Worm (Caenorhabditis elegans) whole organism, young adult: ENCODE results near the gene C42C1.8.

Experiments
- B0019.2 ChIP-seq: fragments of 200-800 bp; sonication (Bioruptor generic); conservative IDR thresholded peaks from 2 replicates; pipeline ENCODE4 v1.3.6; 2022; ENCODE audit warnings: missing genetic modification reagents, missing genetic modification characterization, missing compliant biosample characterization
- B0336.3 ChIP-seq: fragments of 200-800 bp; sonication (Bioruptor generic); IDR thresholded peaks from 2 replicates; pipeline ENCODE4 v1.3.6; 2022; ENCODE audit warnings: missing genetic modification characterization, missing compliant biosample characterization
- F10E7.11 ChIP-seq: sonication (generic microtip); optimal IDR thresholded peaks from 2 replicates; lab custom pipeline; 2017; ENCODE audit warnings: mild to moderate bottlenecking, missing genetic modification characterization, moderate library complexity, missing compliant biosample characterization
- F23B12.7 ChIP-seq: sonication (generic microtip); optimal IDR thresholded peaks from 2 replicates; lab custom pipeline; 2017; ENCODE audit warnings: missing genetic modification characterization, mild to moderate bottlenecking, missing compliant biosample characterization, antibody characterized with exemption, moderate library complexity; ENCODE audit not compliant: insufficient read depth
- F55B11.4 ChIP-seq: sonication (generic microtip); optimal IDR thresholded peaks from 2 replicates; lab custom pipeline; 2016; ENCODE audit warnings: missing compliant biosample characterization, missing genetic modification characterization, borderline replicate concordance; ENCODE audit not compliant: insufficient read depth
- K12H6.12 ChIP-seq: fragments of 200-800 bp; sonication (Bioruptor generic); optimal IDR thresholded peaks from 2 replicates; lab custom pipeline; 2018; ENCODE audit warnings: mild to moderate bottlenecking, missing genetic modification characterization, missing compliant biosample characterization
- T26A5.8 ChIP-seq: sonication (generic microtip); optimal IDR thresholded peaks from 2 replicates; lab custom pipeline; 2016; ENCODE audit warnings: missing genetic modification characterization, missing compliant biosample characterization
- ZK185.1 ChIP-seq: sonication (generic microtip); optimal IDR thresholded peaks from 2 replicates; lab custom pipeline; 2016; ENCODE audit warnings: mild to moderate bottlenecking, missing genetic modification characterization, missing compliant biosample characterization; ENCODE audit not compliant: poor library complexity, severe bottlenecking
- bed-2 ChIP-seq: fragments of 200-800 bp; sonication (Bioruptor generic); IDR thresholded peaks from 2 replicates; pipeline ENCODE4 v1.3.6; 2022; ENCODE audit warnings: missing genetic modification reagents, missing genetic modification characterization, missing compliant biosample characterization
- cebp-1 ChIP-seq, 2 experiments: fragments of 200-800 bp in 1 of 2; sonication (Bioruptor generic) in 1 of 2; sonication (generic microtip) in 1 of 2; IDR thresholded peaks in 1 of 2; optimal IDR thresholded peaks in 1 of 2; 2 replicates each; pipeline versions ENCODE4 v1.3.6 to Lab custom; 2017 to 2022; ENCODE audit warnings: missing compliant biosample characterization in 2 of 2, missing genetic modification characterization in 2 of 2, mild to moderate bottlenecking in 1 of 2, missing genetic modification reagents in 1 of 2, moderate library complexity in 1 of 2
- cebp-2 ChIP-seq: fragments of 200-800 bp; sonication (Bioruptor generic); IDR thresholded peaks from 2 replicates; pipeline ENCODE4 v1.3.6; 2022; ENCODE audit warnings: missing genetic modification characterization, missing compliant biosample characterization
- chd-7 ChIP-seq: sonication (generic microtip); optimal IDR thresholded peaks from 2 replicates; lab custom pipeline; 2016; ENCODE audit warnings: mild to moderate bottlenecking, missing genetic modification characterization, moderate library complexity, missing compliant biosample characterization
- dpff-1 ChIP-seq: sonication (generic microtip); optimal IDR thresholded peaks from 2 replicates; lab custom pipeline; 2017; ENCODE audit warnings: mild to moderate bottlenecking, missing genetic modification characterization, missing compliant biosample characterization
- egl-18 ChIP-seq: fragments of 200-800 bp; sonication (Bioruptor generic); IDR thresholded peaks from 2 replicates; pipeline ENCODE4 v1.3.6; 2022; ENCODE audit warnings: missing genetic modification reagents, missing genetic modification characterization, missing compliant biosample characterization
- egrh-3 ChIP-seq: fragments of 200-800 bp; sonication (Bioruptor generic); IDR thresholded peaks from 2 replicates; pipeline ENCODE4 v1.3.6; 2022; ENCODE audit warnings: missing genetic modification reagents, missing genetic modification characterization, missing compliant biosample characterization
- gei-17 ChIP-seq: fragments of 200-800 bp; sonication (Bioruptor generic); optimal IDR thresholded peaks from 2 replicates; lab custom pipeline; 2018; ENCODE audit warnings: mild to moderate bottlenecking, missing genetic modification characterization, missing compliant biosample characterization
- hlh-12 ChIP-seq: sonication (generic microtip); optimal IDR thresholded peaks from 2 replicates; lab custom pipeline; 2016; ENCODE audit warnings: missing genetic modification characterization, missing compliant biosample characterization
- hmg-1.2 ChIP-seq: fragments of 200-800 bp; sonication (Bioruptor generic); IDR thresholded peaks from 2 replicates; pipeline ENCODE4 v1.3.6; 2022; ENCODE audit warnings: missing genetic modification reagents, missing genetic modification characterization, missing compliant biosample characterization
- hmg-20 ChIP-seq: fragments of 200-800 bp; sonication (Bioruptor generic); IDR thresholded peaks from 2 replicates; pipeline ENCODE4 v1.3.6; 2022; ENCODE audit warnings: missing genetic modification reagents, missing genetic modification characterization, missing compliant biosample characterization
- lin-26 ChIP-seq: fragments of 200-800 bp; sonication (Bioruptor generic); IDR thresholded peaks from 2 replicates; pipeline ENCODE4 v1.3.6; 2022; ENCODE audit warnings: missing genetic modification reagents, missing genetic modification characterization, missing compliant biosample characterization
- lin-40 ChIP-seq: sonication (generic microtip); optimal IDR thresholded peaks from 2 replicates; lab custom pipeline; 2016; ENCODE audit warnings: missing genetic modification characterization, mild to moderate bottlenecking, missing compliant biosample characterization, missing genotype, missing genetic modification reagents
- lsy-27 ChIP-seq: sonication (generic microtip); optimal IDR thresholded peaks from 2 replicates; lab custom pipeline; 2017; ENCODE audit warnings: missing genetic modification characterization, mild to moderate bottlenecking, missing compliant biosample characterization, antibody characterized with exemption, missing genotype, borderline replicate concordance; ENCODE audit not compliant: insufficient read depth
- madf-10 ChIP-seq: sonication (generic microtip); optimal IDR thresholded peaks from 2 replicates; lab custom pipeline; 2016; ENCODE audit warnings: mild to moderate bottlenecking, missing genetic modification characterization, missing compliant biosample characterization
- madf-3 ChIP-seq: fragments of 200-800 bp; sonication (Bioruptor generic); IDR thresholded peaks from 2 replicates; pipeline ENCODE4 v1.3.6; 2022; ENCODE audit warnings: missing genetic modification reagents, missing genetic modification characterization, missing compliant biosample characterization
- mcd-1 ChIP-seq: fragments of 200-800 bp; sonication (Bioruptor generic); IDR thresholded peaks from 2 replicates; pipeline ENCODE4 v1.3.6; 2022; ENCODE audit warnings: missing genetic modification reagents, missing genetic modification characterization, missing compliant biosample characterization
- mxl-1 ChIP-seq: sonication (generic microtip); optimal IDR thresholded peaks from 2 replicates; lab custom pipeline; 2016; ENCODE audit warnings: missing genetic modification characterization, missing compliant biosample characterization
- nfya-2 ChIP-seq: fragments of 200-800 bp; sonication (Bioruptor generic); IDR thresholded peaks from 2 replicates; pipeline ENCODE4 v1.3.6; 2022; ENCODE audit warnings: missing genetic modification reagents, missing genetic modification characterization, missing compliant biosample characterization
- nhr-179 ChIP-seq: sonication (generic microtip); optimal IDR thresholded peaks from 2 replicates; lab custom pipeline; 2016; ENCODE audit warnings: mild to moderate bottlenecking, missing genetic modification characterization, missing compliant biosample characterization
- pbrm-1 ChIP-seq: fragments of 200-800 bp; sonication (Bioruptor generic); IDR thresholded peaks from 2 replicates; pipeline ENCODE4 v1.3.6; 2022; ENCODE audit warnings: missing genetic modification reagents, missing genetic modification characterization, missing compliant biosample characterization
- rec-8 ChIP-seq, 2 experiments: sonication (generic microtip); optimal IDR thresholded peaks; 2 replicates each; lab custom pipeline; 2016; ENCODE audit warnings: mild to moderate bottlenecking in 2 of 2, missing genetic modification characterization in 2 of 2, missing genetic modification reagents in 2 of 2, missing genotype in 2 of 2, missing biosample characterization in 1 of 2, missing compliant biosample characterization in 1 of 2, moderate library complexity in 1 of 2
- rpc-1 ChIP-seq, 2 experiments: fragments of 150-350 bp in 1 of 2; sonication (generic microtip) in 1 of 2; optimal IDR thresholded peaks; 2 replicates each; lab custom pipeline; 2014 to 2018; ENCODE audit warnings: missing biosample characterization in 1 of 2, missing genetic modification characterization in 1 of 2, missing genetic modification reagents in 1 of 2, missing genotype in 1 of 2
- snpc-1.3 ChIP-seq: sonication (generic microtip); optimal IDR thresholded peaks from 2 replicates; lab custom pipeline; 2017; ENCODE audit warnings: missing genetic modification characterization, mild to moderate bottlenecking, missing compliant biosample characterization, antibody characterized with exemption, moderate library complexity, missing genotype, missing genetic modification reagents; ENCODE audit not compliant: insufficient read depth
- snpc-3.4 ChIP-seq: sonication (generic microtip); optimal IDR thresholded peaks from 2 replicates; lab custom pipeline; 2017; ENCODE audit warnings: missing genetic modification characterization, mild to moderate bottlenecking, missing compliant biosample characterization, antibody characterized with exemption, moderate library complexity, missing genotype, missing genetic modification reagents
- snpc-4 ChIP-seq, 5 experiments: fragments of 150-350 bp in 1 of 5; sonication (generic microtip) in 4 of 5; optimal IDR thresholded peaks; 2 replicates each; lab custom pipeline; 2014 to 2018; ENCODE audit warnings: missing genetic modification characterization in 5 of 5, missing biosample characterization in 3 of 5, antibody characterized with exemption in 2 of 5, mild to moderate bottlenecking in 2 of 5, missing compliant biosample characterization in 2 of 5, missing genotype in 2 of 5, moderate library complexity in 2 of 5, missing genetic modification reagents in 1 of 5
- somi-1 ChIP-seq: fragments of 200-800 bp; sonication (Bioruptor generic); optimal IDR thresholded peaks from 2 replicates; lab custom pipeline; 2018; ENCODE audit warnings: mild to moderate bottlenecking, missing genetic modification characterization, missing compliant biosample characterization
- sptf-2 ChIP-seq: fragments of 200-800 bp; sonication (Bioruptor generic); optimal IDR thresholded peaks from 2 replicates; lab custom pipeline; 2018; ENCODE audit warnings: mild to moderate bottlenecking, missing genetic modification characterization, missing compliant biosample characterization
- zfh-2 ChIP-seq: fragments of 200-800 bp; sonication (Bioruptor generic); conservative IDR thresholded peaks from 2 replicates; pipeline ENCODE4 v1.3.6; 2022; ENCODE audit warnings: missing genetic modification reagents, missing genetic modification characterization, missing compliant biosample characterization
- zim-3 ChIP-seq: sonication (generic microtip); optimal IDR thresholded peaks from 2 replicates; lab custom pipeline; 2017; ENCODE audit warnings: mild to moderate bottlenecking, missing genetic modification characterization, moderate library complexity, missing compliant biosample characterization
- ztf-3 ChIP-seq: fragments of 200-800 bp; sonication (Bioruptor generic); optimal IDR thresholded peaks from 2 replicates; lab custom pipeline; 2018; ENCODE audit warnings: mild to moderate bottlenecking, missing genetic modification characterization, missing compliant biosample characterization

The C42C1.8 gene

ce11 chrIV:12290744-12291143 lies at the start of gene C42C1.8:
C42C1.8 (plus strand) TSS chrIV:12291044.
- no peak for TF ChIP-seq T26A5.8
- no peak for TF ChIP-seq cebp-2
- no peak for TF ChIP-seq cebp-1 (GFP tag; IDR thresholded peaks at IDR 0.05; lab: Robert Waterston, UW)
- no peak for TF ChIP-seq cebp-1 (tag; optimal IDR thresholded peaks at IDR 0.05; lab: Kevin White, UChicago)
- TF ChIP-seq dpff-1 = no peak
- no peak for TF ChIP-seq chd-7
- TF ChIP-seq zfh-2 (GFP tag; lab: Robert Waterston, UW) = no peak
- no peak for TF ChIP-seq snpc-1.3 (tag; lab: Kevin White, UChicago)
- no peak for TF ChIP-seq ZK185.1 (tag; lab: Kevin White, UChicago)
- no peak for TF ChIP-seq lin-40 (tag; lab: Kevin White, UChicago)
- TF ChIP-seq egrh-3 (GFP tag; lab: Robert Waterston, UW) = no peak
- no peak for TF ChIP-seq hmg-1.2 (GFP tag; lab: Robert Waterston, UW)
- TF ChIP-seq sptf-2 (GFP tag; lab: Kevin White, UChicago) = no peak
- no peak for TF ChIP-seq F23B12.7 (tag; lab: Kevin White, UChicago)
- TF ChIP-seq bed-2 (GFP tag; lab: Robert Waterston, UW) = no peak
- no peak for TF ChIP-seq F55B11.4 (tag; lab: Kevin White, UChicago)
- TF ChIP-seq rec-8 (tag; optimal IDR thresholded peaks at IDR 0.05; lab: Kevin White, UChicago) = no peak
- TF ChIP-seq somi-1 (GFP tag; lab: Kevin White, UChicago) = no peak

- TF ChIP-seq madf-10 = no peak
- TF ChIP-seq snpc-3.4 = no peak
- no peak for TF ChIP-seq F10E7.11 (tag; lab: Kevin White, UChicago)
- no peak for TF ChIP-seq egl-18
- TF ChIP-seq nhr-179 (tag; lab: Kevin White, UChicago) = no peak
- no peak for TF ChIP-seq ztf-3 (GFP tag; lab: Kevin White, UChicago)
- TF ChIP-seq B0019.2 (GFP tag; lab: Robert Waterston, UW) = no peak
- TF ChIP-seq zfh-2 (GFP tag; lab: Robert Waterston, UW) = no peak
- TF ChIP-seq somi-1 (GFP tag; lab: Kevin White, UChicago) = no peak
- no peak for TF ChIP-seq zim-3 (tag; lab: Kevin White, UChicago)
- TF ChIP-seq snpc-4 (GFP tag; optimal IDR thresholded peaks at IDR 0.05; lab: Kevin White, UChicago) = no peak
- TF ChIP-seq snpc-4 (tag; optimal IDR thresholded peaks at IDR 0.05; lab: Kevin White, UChicago) = no peak
- no peak for TF ChIP-seq pbrm-1 (GFP tag; lab: Robert Waterston, UW)
Observed at ce11 chrIV:12244706-12245105, 46.1 kb upstream of the C42C1.8 start, which contains the start of gene sre-15. sre-15 (minus strand) TSS chrIV:12244806.

ce11 chrIV:12252579-12252978 lies 38.3 kb upstream of the C42C1.8 start, which contains the start of gene dnj-26:
dnj-26 (minus strand) TSS chrIV:12252679.
- TF ChIP-seq rpc-1 (optimal IDR thresholded peaks at IDR 0.05; lab: Kevin White, UChicago) = no peak
- no peak for TF ChIP-seq rpc-1 (tag; optimal IDR thresholded peaks at IDR 0.05; lab: Kevin White, UChicago)
- TF ChIP-seq lin-40 (tag; lab: Kevin White, UChicago) = no peak
- TF ChIP-seq B0336.3 (GFP tag; lab: Robert Waterston, UW) = no peak
- TF ChIP-seq K12H6.12 (tag; lab: Kevin White, UChicago) = no peak
- no peak for TF ChIP-seq madf-3
- no peak for TF ChIP-seq zim-3 (tag; lab: Kevin White, UChicago)
- no peak for TF ChIP-seq nfya-2 (GFP tag; lab: Robert Waterston, UW)
- no peak for TF ChIP-seq F10E7.11 (tag; lab: Kevin White, UChicago)
- TF ChIP-seq hmg-20 (GFP tag; lab: Robert Waterston, UW) = no peak
- no peak for TF ChIP-seq hlh-12 (tag; lab: Kevin White, UChicago)
- TF ChIP-seq mxl-1 (tag; lab: Kevin White, UChicago) = no peak
- no peak for TF ChIP-seq T26A5.8
- no peak for TF ChIP-seq mcd-1 (GFP tag; lab: Robert Waterston, UW)
- TF ChIP-seq lsy-27 (tag; lab: Kevin White, UChicago) = no peak
- no peak for TF ChIP-seq gei-17 (GFP tag; lab: Kevin White, UChicago)
- no peak for TF ChIP-seq lin-26
